Worm (Caenorhabditis elegans): Measurements from ENCODE around the gene hsp-75.

hsp-75 gene

ce11 chrIII:7189581-7190128 lies 36.9 kb downstream of the hsp-75 start, which contains the start of gene rps-21 (continued):
- TF ChIP-seq R02D3.7 (tag; optimal IDR thresholded peaks at IDR 0.05) (peak; percentile 85), nhr-237 (tag; optimal IDR thresholded peaks at IDR 0.05) (no peak), fos-1 (tag; optimal IDR thresholded peaks at IDR 0.05) (peak; percentile 66), ZK546.5 (tag; optimal IDR thresholded peaks at IDR 0.05) (peak; percentile 74), elt-1 (tag; optimal IDR thresholded peaks at IDR 0.05) (no peak), unc-55 (GFP tag; optimal IDR thresholded peaks at IDR 0.05) (peak; percentile 94), mab-5 (tag; optimal IDR thresholded peaks at IDR 0.05) (peak; percentile 46), peb-1 (tag; optimal IDR thresholded peaks at IDR 0.05) (no peak), ztf-1 (GFP tag; conservative IDR thresholded peaks at IDR 0.05) (no peak), Y55F3AM.14 (GFP tag; optimal IDR thresholded peaks at IDR 0.05) (no peak), zag-1 (tag; optimal IDR thresholded peaks at IDR 0.05) (peak; percentile 38), lin-13 (GFP tag; optimal IDR thresholded peaks at IDR 0.05) (peak; percentile 91), unc-39 (tag; optimal IDR thresholded peaks at IDR 0.05) (no peak), lin-11 (tag; optimal IDR thresholded peaks at IDR 0.05) (peak; percentile 80), mbf-1 (tag; optimal IDR thresholded peaks at IDR 0.05) (no peak), alr-1 (tag; optimal IDR thresholded peaks at IDR 0.05) (no peak), lin-39 (tag; optimal IDR thresholded peaks at IDR 0.05) (no peak), egl-27 (tag; optimal IDR thresholded peaks at IDR 0.05) (peak; percentile 73), nhr-25 (tag; optimal IDR thresholded peaks at IDR 0.05) (peak; percentile 79), gmeb-1 (tag; optimal IDR thresholded peaks at IDR 0.05) (peak; percentile 82), sma-3 (GFP tag; optimal IDR thresholded peaks at IDR 0.05) (peak; percentile 84)

ce11 chrIII:7188300-7189052 lies 38.0 kb downstream of the hsp-75 start, which contains the start of the genes F37C12.21 and F37C12.10:
F37C12.21 (plus strand) TSS chrIII:7188357.
F37C12.10 (minus strand) TSS chrIII:7188384.
- TF ChIP-seq sma-3 (GFP tag; optimal IDR thresholded peaks at IDR 0.05) (no peak), nhr-25 (tag; optimal IDR thresholded peaks at IDR 0.05) (no peak), nhr-6 (tag; optimal IDR thresholded peaks at IDR 0.05) (no peak), snpc-4 (tag; optimal IDR thresholded peaks at IDR 0.05) (no peak), fos-1 (tag; optimal IDR thresholded peaks at IDR 0.05) (peak; percentile 59), mdl-1 (tag; optimal IDR thresholded peaks at IDR 0.05) (no peak)

ce11 chrIII:7185473-7185872 lies 41.0 kb downstream of the hsp-75 start, which contains the start of gene F37C12.14:
F37C12.14 (minus strand) TSS chrIII:7185573.
- TF ChIP-seq ceh-82 (tag; optimal IDR thresholded peaks at IDR 0.05) = no peak
- no peak for TF ChIP-seq nhr-23 (tag; optimal IDR thresholded peaks at IDR 0.05)
- TF ChIP-seq fos-1 (tag; optimal IDR thresholded peaks at IDR 0.05) = no peak
- no peak for TF ChIP-seq skn-1 (tag; optimal IDR thresholded peaks at IDR 0.05)
- TF ChIP-seq elt-1 (tag; optimal IDR thresholded peaks at IDR 0.05) = no peak
- TF ChIP-seq C34F6.9 (tag; optimal IDR thresholded peaks at IDR 0.05) = no peak
- TF ChIP-seq crh-2 (tag; optimal IDR thresholded peaks at IDR 0.05) = no peak
- no peak for TF ChIP-seq unc-39 (tag; optimal IDR thresholded peaks at IDR 0.05)
- TF ChIP-seq nhr-10 (tag; optimal IDR thresholded peaks at IDR 0.05) = no peak
- TF ChIP-seq ZK546.5 (tag; optimal IDR thresholded peaks at IDR 0.05) = no peak
- no peak for TF ChIP-seq nhr-6 (tag; optimal IDR thresholded peaks at IDR 0.05)
- TF ChIP-seq elt-3 (tag; optimal IDR thresholded peaks at IDR 0.05) = no peak
- no peak for TF ChIP-seq Y55F3AM.14 (GFP tag; optimal IDR thresholded peaks at IDR 0.05)
- no peak for TF ChIP-seq lin-13 (GFP tag; optimal IDR thresholded peaks at IDR 0.05)

- TF ChIP-seq unc-55 (GFP tag; optimal IDR thresholded peaks at IDR 0.05) (peak; percentile 87), sma-3 (GFP tag; optimal IDR thresholded peaks at IDR 0.05) (peak; percentile 34), crh-2 (tag; optimal IDR thresholded peaks at IDR 0.05) (peak; percentile 67), ama-1 (optimal IDR thresholded peaks at IDR 0.05) (peak; percentile 15), sem-4 (tag; optimal IDR thresholded peaks at IDR 0.05) (peak; percentile 47), gmeb-1 (tag; optimal IDR thresholded peaks at IDR 0.05) (peak; percentile 59), F13H6.1 (tag; optimal IDR thresholded peaks at IDR 0.05) (peak; percentile 35), lin-13 (GFP tag; optimal IDR thresholded peaks at IDR 0.05) (peak; percentile 36), ZK546.5 (tag; optimal IDR thresholded peaks at IDR 0.05) (no peak), Y55F3AM.14 (GFP tag; optimal IDR thresholded peaks at IDR 0.05) (no peak), C34F6.9 (tag; optimal IDR thresholded peaks at IDR 0.05) (peak; percentile 92), nhr-25 (tag; optimal IDR thresholded peaks at IDR 0.05) (peak; percentile 54), mdl-1 (tag; optimal IDR thresholded peaks at IDR 0.05) (no peak), nhr-6 (tag; optimal IDR thresholded peaks at IDR 0.05) (no peak), fos-1 (tag; optimal IDR thresholded peaks at IDR 0.05) (peak; percentile 32), nhr-21 (tag; optimal IDR thresholded peaks at IDR 0.05) (peak; percentile 32), nhr-23 (tag; optimal IDR thresholded peaks at IDR 0.05) (no peak), skn-1 (tag; optimal IDR thresholded peaks at IDR 0.05) (peak; percentile 15), lsy-2 (tag; optimal IDR thresholded peaks at IDR 0.05) (peak; percentile 29 to 82), nhr-129 (tag; optimal IDR thresholded peaks at IDR 0.05) (peak; percentile 82), sma-9 (GFP tag; optimal IDR thresholded peaks at IDR 0.05) (peak; percentile 49), sma-9 (tag; optimal IDR thresholded peaks at IDR 0.05) (no peak), ztf-4 (tag; optimal IDR thresholded peaks at IDR 0.05) (peak; percentile 36)
Measured at ce11 chrIII:7184022-7184421, 42.5 kb downstream of the hsp-75 start, which contains the start of gene yju-2. yju-2 (plus strand) TSS chrIII:7184336.
